Fruit fly (Drosophila melanogaster): Measurements from ENCODE around the gene Larp4B.

DNA sequence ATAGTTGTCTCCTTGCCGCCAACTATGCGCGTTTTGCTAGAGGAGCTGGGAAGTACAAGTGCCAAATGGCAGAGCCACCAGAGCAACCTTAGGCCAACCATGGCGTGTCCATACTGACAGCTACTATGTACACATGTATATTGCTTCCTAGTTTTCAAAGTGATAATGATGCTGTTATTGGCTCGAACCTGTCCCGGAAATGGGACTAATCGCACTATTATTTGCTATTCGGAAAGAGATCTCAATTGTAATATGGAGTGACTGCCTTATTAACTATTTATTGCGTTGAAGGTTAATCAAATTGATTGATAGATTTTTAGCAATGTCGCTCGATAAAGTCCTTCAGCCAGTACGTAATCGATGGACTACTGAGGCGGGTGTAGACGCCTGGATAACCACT is 20.3 kb upstream of the Larp4B start, which contains the start of gene CG33159:
- TF ChIP-seq Hr83 (GFP tag; optimal IDR thresholded peaks at IDR 0.05; ENCODE audit: poor library complexity, severe bottlenecking) (no peak), sage (GFP tag; optimal IDR thresholded peaks at IDR 0.05) (no peak), CG9705 (GFP tag; optimal IDR thresholded peaks at IDR 0.05) (no peak), usp (GFP tag; optimal IDR thresholded peaks at IDR 0.05) (no peak), Dif (GFP tag; optimal IDR thresholded peaks at IDR 0.05; ENCODE audit: partially characterized antibody) (no peak), CrebA (GFP tag; optimal IDR thresholded peaks at IDR 0.05; ENCODE audit: borderline replicate concordance) (no peak), brk (GFP tag; optimal IDR thresholded peaks at IDR 0.05) (no peak), dmrt93B (GFP tag; optimal IDR thresholded peaks at IDR 0.05) (no peak), dl (GFP tag; optimal IDR thresholded peaks at IDR 0.05; ENCODE audit: insufficient read depth in 1 of 2, partially characterized antibody in 2 of 2) (no peak), GATAd (GFP tag; optimal IDR thresholded peaks at IDR 0.05) (no peak), Vsx2 (GFP tag; optimal IDR thresholded peaks at IDR 0.05; ENCODE audit: partially characterized antibody) (no peak), pan (optimal IDR thresholded peaks at IDR 0.05) (no peak)
